Worm (Caenorhabditis elegans) whole organism, L4 larva: ENCODE data around the gene F58A4.6.

ENCODE experiments used
- ZK546.5 ChIP-seq, 2 experiments: sonication (generic microtip); optimal IDR thresholded peaks; 2 replicates each; lab custom pipeline; 2017; ENCODE audit warnings: missing biosample characterization in 2 of 2, missing genetic modification characterization in 2 of 2
- aly-2 ChIP-seq: sonication (generic microtip); optimal IDR thresholded peaks from 2 replicates; lab custom pipeline; 2018; ENCODE audit warnings: missing biosample characterization, missing genetic modification characterization
- daf-8 ChIP-seq: fragments of 200-800 bp; sonication (Bioruptor generic); IDR thresholded peaks from 2 replicates; pipeline ENCODE4 v1.3.6; 2022; ENCODE audit warnings: missing genetic modification characterization, missing compliant biosample characterization
- fos-1 ChIP-seq: fragments of 150-350 bp; optimal IDR thresholded peaks from 2 replicates; lab custom pipeline; 2014; ENCODE audit warnings: missing biosample characterization, missing genetic modification characterization
- hlh-30 ChIP-seq: sonication (generic microtip); optimal IDR thresholded peaks from 2 replicates; lab custom pipeline; 2017; ENCODE audit warnings: antibody characterized with exemption, mild to moderate bottlenecking, missing genetic modification characterization, missing compliant biosample characterization; ENCODE audit not compliant: insufficient read depth
- lim-7 ChIP-seq: fragments of 200-800 bp; sonication (Bioruptor generic); IDR thresholded peaks from 2 replicates; pipeline ENCODE4 v1.3.6; 2022; ENCODE audit warnings: missing genetic modification characterization, missing compliant biosample characterization
- lsy-2 ChIP-seq, 2 experiments: fragments of 150-350 bp in 1 of 2; sonication (generic microtip) in 1 of 2; optimal IDR thresholded peaks; 2 replicates each; lab custom pipeline; 2014 to 2017; ENCODE audit warnings: missing biosample characterization in 2 of 2, missing genetic modification characterization in 2 of 2
- nhr-28 ChIP-seq: fragments of 150-350 bp; optimal IDR thresholded peaks from 2 replicates; lab custom pipeline; 2014; ENCODE audit warnings: missing biosample characterization, missing genetic modification characterization
- nhr-76 ChIP-seq: fragments of 150-350 bp; optimal IDR thresholded peaks from 2 replicates; lab custom pipeline; 2014; ENCODE audit warnings: missing biosample characterization, missing genetic modification characterization
- unc-62 ChIP-seq, 3 experiments: fragments of 150-350 bp in 1 of 3; sonication (generic microtip); optimal IDR thresholded peaks in 2 of 3; peaks in 1 of 3; 1 replicate in 1 of 3; 2 replicates in 2 of 3; lab custom pipeline; 2014 to 2017; ENCODE audit warnings: missing biosample characterization in 3 of 3, missing genetic modification characterization in 3 of 3, missing genetic modification reagents in 3 of 3, missing genotype in 1 of 3

ce11 chrIII:9642110-9642509 lies 27.8 kb downstream of the F58A4.6 start:
- TF ChIP-seq fos-1 = no peak
- no peak for TF ChIP-seq ZK546.5 (tag; optimal IDR thresholded peaks at IDR 0.05; lab: Kevin White, UChicago)
- no peak for TF ChIP-seq nhr-28 (tag; lab: Kevin White, UChicago)
- TF ChIP-seq lim-7 (GFP tag; lab: Robert Waterston, UW) = no peak
- TF ChIP-seq aly-2 = no peak
- TF ChIP-seq hlh-30 (tag; lab: Kevin White, UChicago) = no peak
- no peak for TF ChIP-seq daf-8 (GFP tag; lab: Robert Waterston, UW)
- TF ChIP-seq nhr-76 = no peak
- no peak for TF ChIP-seq lsy-2 (tag; optimal IDR thresholded peaks at IDR 0.05; lab: Kevin White, UChicago)
- no peak for TF ChIP-seq unc-62 (GFP tag; optimal IDR thresholded peaks at IDR 0.05 in 1 of 2; lab: Kevin White, UChicago)
- no peak for TF ChIP-seq unc-62 (tag; optimal IDR thresholded peaks at IDR 0.05; lab: Kevin White, UChicago)
